Worm (Caenorhabditis elegans): Measurements from ENCODE around the gene Y73C8C.10.

Gene Y73C8C.10

ce11 chrV:3088768-3089167, 38.8 kb downstream of the Y73C8C.10 start, which contains the start of gene acs-21:
Gene acs-21 (plus strand): TSS chrV:3089068.
- TF ChIP-seq fax-1 (tag; optimal IDR thresholded peaks at IDR 0.05) (no peak), che-1 (tag; optimal IDR thresholded peaks at IDR 0.05) (no peak), F13H6.1 (tag; optimal IDR thresholded peaks at IDR 0.05) (no peak), pax-1 (tag; optimal IDR thresholded peaks at IDR 0.05) (no peak), ceh-14 (tag; optimal IDR thresholded peaks at IDR 0.05) (no peak), ref-2 (tag; optimal IDR thresholded peaks at IDR 0.05) (no peak), hlh-8 (tag; optimal IDR thresholded peaks at IDR 0.05) (no peak), hlh-15 (tag; optimal IDR thresholded peaks at IDR 0.05) (no peak), fkh-6 (tag; optimal IDR thresholded peaks at IDR 0.05) (no peak)

- no peak for TF ChIP-seq Y22D7AL.16 (tag; optimal IDR thresholded peaks at IDR 0.05)
- TF ChIP-seq tbx-2 (tag; optimal IDR thresholded peaks at IDR 0.05) = no peak
- no peak for TF ChIP-seq ceh-45 (GFP tag; IDR thresholded peaks at IDR 0.05)
- TF ChIP-seq ceh-18 (tag; optimal IDR thresholded peaks at IDR 0.05) = no peak
- TF ChIP-seq nfya-1 (tag; optimal IDR thresholded peaks at IDR 0.05) = no peak
- no peak for TF ChIP-seq ceh-22 (tag; optimal IDR thresholded peaks at IDR 0.05)
- TF ChIP-seq hlh-15 (tag; optimal IDR thresholded peaks at IDR 0.05) = no peak
- no peak for TF ChIP-seq ceh-30 (tag; optimal IDR thresholded peaks at IDR 0.05)
- TF ChIP-seq nhr-11 (tag; optimal IDR thresholded peaks at IDR 0.05) = no peak
- no peak for TF ChIP-seq dmd-4 (tag; optimal IDR thresholded peaks at IDR 0.05; ENCODE audit: borderline replicate concordance)
- no peak for TF ChIP-seq hlh-13 (GFP tag; optimal IDR thresholded peaks at IDR 0.05)
Measured at ce11 chrV:3086260-3086659, 41.3 kb downstream of the Y73C8C.10 start, which contains the start of gene srt-8. Gene srt-8 (plus strand): TSS chrV:3086560.

ce11 chrV:3081471-3081870, 46.1 kb downstream of the Y73C8C.10 start, which contains the start of gene srt-7:
Gene srt-7 (plus strand): TSS chrV:3081771.
- TF ChIP-seq pqm-1 (tag; optimal IDR thresholded peaks at IDR 0.05) (no peak), syd-9 (tag; optimal IDR thresholded peaks at IDR 0.05) (no peak), K09A11.1 (tag; optimal IDR thresholded peaks at IDR 0.05; ENCODE audit: insufficient read depth) (no peak), fkh-6 (tag; optimal IDR thresholded peaks at IDR 0.05) (no peak), pat-9 (tag; optimal IDR thresholded peaks at IDR 0.05) (no peak), ceh-19 (GFP tag; optimal IDR thresholded peaks at IDR 0.05) (no peak), npax-4 (tag; optimal IDR thresholded peaks at IDR 0.05) (no peak), nhr-232 (tag; optimal IDR thresholded peaks at IDR 0.05) (no peak), Y22D7AL.16 (tag; optimal IDR thresholded peaks at IDR 0.05) (no peak), hlh-8 (tag; optimal IDR thresholded peaks at IDR 0.05) (no peak), ref-2 (tag; optimal IDR thresholded peaks at IDR 0.05) (no peak), sox-4 (tag; optimal IDR thresholded peaks at IDR 0.05) (no peak)

ce11 chrV:3080792-3081191, 46.8 kb downstream of the Y73C8C.10 start, which contains the start of gene srt-5:
Gene srt-5 (minus strand): TSS chrV:3080892.
- TF ChIP-seq hlh-13 (GFP tag; optimal IDR thresholded peaks at IDR 0.05) = no peak
- TF ChIP-seq npax-4 (tag; optimal IDR thresholded peaks at IDR 0.05) = no peak
- no peak for TF ChIP-seq ceh-9 (tag; optimal IDR thresholded peaks at IDR 0.05)
- no peak for TF ChIP-seq ets-4 (tag; optimal IDR thresholded peaks at IDR 0.05)
- TF ChIP-seq ceh-48 (tag; optimal IDR thresholded peaks at IDR 0.05) = no peak
- TF ChIP-seq tbx-7 (tag; optimal IDR thresholded peaks at IDR 0.05) = no peak
- TF ChIP-seq nfya-1 (tag; optimal IDR thresholded peaks at IDR 0.05) = no peak
